Worm (Caenorhabditis elegans) whole organism, L4/young adult: ENCODE measurements around the gene F07H5.10.

Source experiments
- W03F9.2 ChIP-seq: fragments of 150-350 bp; optimal IDR thresholded peaks from 2 replicates; lab custom pipeline; 2014; ENCODE audit warnings: missing biosample characterization, missing genetic modification characterization
- dao-5 ChIP-seq: sonication (generic microtip); optimal IDR thresholded peaks from 2 replicates; lab custom pipeline; 2016; ENCODE audit warnings: missing genotype, missing genetic modification characterization, moderate library complexity, missing compliant biosample characterization
- him-1 ChIP-seq: sonication (generic microtip); optimal IDR thresholded peaks from 2 replicates; lab custom pipeline; 2016; ENCODE audit warnings: missing genotype, missing genetic modification reagents, missing genetic modification characterization, missing compliant biosample characterization

ce11 chrII:8813659-8814058 lies 5.3 kb upstream of the F07H5.10 start:
- no peak for TF ChIP-seq him-1 (tag; lab: Kevin White, UChicago)
- TF ChIP-seq dao-5 (tag; lab: Kevin White, UChicago), result no peak
- TF ChIP-seq W03F9.2 (tag; lab: Kevin White, UChicago), result no peak
